Worm (Caenorhabditis elegans) whole organism, young adult: ENCODE measurements around the gene cid-1.

Experiments used
- C06A6.2 ChIP-seq: fragments of 200-800 bp; sonication (Bioruptor generic); conservative IDR thresholded peaks from 2 replicates; pipeline ENCODE4 v1.3.6; 2022; ENCODE audit warnings: missing genetic modification characterization, missing compliant biosample characterization
- C17E4.6 ChIP-seq: fragments of 200-800 bp; sonication (Bioruptor generic); IDR thresholded peaks from 2 replicates; pipeline ENCODE4 v1.3.6; 2022; ENCODE audit warnings: missing genetic modification reagents, missing genetic modification characterization, missing compliant biosample characterization
- F22D6.2 ChIP-seq: sonication (generic microtip); optimal IDR thresholded peaks from 2 replicates; lab custom pipeline; 2016; ENCODE audit warnings: mild to moderate bottlenecking, missing genetic modification characterization, missing compliant biosample characterization
- T26A5.8 ChIP-seq: sonication (generic microtip); optimal IDR thresholded peaks from 2 replicates; lab custom pipeline; 2016; ENCODE audit warnings: missing genetic modification characterization, missing compliant biosample characterization
- Y53G8AR.9 ChIP-seq: fragments of 200-800 bp; sonication (Bioruptor generic); conservative IDR thresholded peaks from 2 replicates; pipeline ENCODE4 v1.3.6; 2022; ENCODE audit warnings: missing genetic modification reagents, missing genetic modification characterization, missing compliant biosample characterization
- Y79H2A.3 ChIP-seq: fragments of 200-800 bp; sonication (Bioruptor generic); conservative IDR thresholded peaks from 2 replicates; pipeline ENCODE4 v1.3.6; 2022; ENCODE audit warnings: missing genetic modification reagents, missing genetic modification characterization, missing compliant biosample characterization
- ZK185.1 ChIP-seq: sonication (generic microtip); optimal IDR thresholded peaks from 2 replicates; lab custom pipeline; 2016; ENCODE audit warnings: mild to moderate bottlenecking, missing genetic modification characterization, missing compliant biosample characterization; ENCODE audit not compliant: poor library complexity, severe bottlenecking
- ama-1 ChIP-seq, 3 experiments: fragments of 150-350 bp in 1 of 3; sonication (generic microtip) in 2 of 3; optimal IDR thresholded peaks; 2 replicates each; lab custom pipeline; 2014 to 2018; ENCODE audit warnings: missing biosample characterization in 2 of 3, missing genetic modification characterization in 2 of 3, missing genetic modification reagents in 2 of 3
- attf-5 ChIP-seq: fragments of 200-800 bp; sonication (Bioruptor generic); optimal IDR thresholded peaks from 2 replicates; lab custom pipeline; 2018; ENCODE audit warnings: mild to moderate bottlenecking, missing genetic modification characterization, missing compliant biosample characterization
- attf-6 ChIP-seq: fragments of 200-800 bp; sonication (Bioruptor generic); IDR thresholded peaks from 2 replicates; pipeline ENCODE4 v1.3.6; 2022; ENCODE audit warnings: missing genetic modification reagents, missing genetic modification characterization, missing compliant biosample characterization
- bed-2 ChIP-seq: fragments of 200-800 bp; sonication (Bioruptor generic); IDR thresholded peaks from 2 replicates; pipeline ENCODE4 v1.3.6; 2022; ENCODE audit warnings: missing genetic modification reagents, missing genetic modification characterization, missing compliant biosample characterization
- cebp-1 ChIP-seq, 2 experiments: fragments of 200-800 bp in 1 of 2; sonication (Bioruptor generic) in 1 of 2; sonication (generic microtip) in 1 of 2; IDR thresholded peaks in 1 of 2; optimal IDR thresholded peaks in 1 of 2; 2 replicates each; pipeline versions ENCODE4 v1.3.6 to Lab custom; 2017 to 2022; ENCODE audit warnings: missing compliant biosample characterization in 2 of 2, missing genetic modification characterization in 2 of 2, mild to moderate bottlenecking in 1 of 2, missing genetic modification reagents in 1 of 2, moderate library complexity in 1 of 2
- cebp-2 ChIP-seq: fragments of 200-800 bp; sonication (Bioruptor generic); IDR thresholded peaks from 2 replicates; pipeline ENCODE4 v1.3.6; 2022; ENCODE audit warnings: missing genetic modification characterization, missing compliant biosample characterization
- ceh-91 ChIP-seq: fragments of 200-800 bp; sonication (Bioruptor generic); IDR thresholded peaks from 2 replicates; pipeline ENCODE4 v1.3.6; 2022; ENCODE audit warnings: missing genetic modification reagents, missing genetic modification characterization, missing compliant biosample characterization
- chd-7 ChIP-seq: sonication (generic microtip); optimal IDR thresholded peaks from 2 replicates; lab custom pipeline; 2016; ENCODE audit warnings: mild to moderate bottlenecking, missing genetic modification characterization, moderate library complexity, missing compliant biosample characterization
- die-1 ChIP-seq: sonication (generic microtip); optimal IDR thresholded peaks from 2 replicates; lab custom pipeline; 2016; ENCODE audit warnings: missing genotype, mild to moderate bottlenecking, missing genetic modification characterization, missing compliant biosample characterization
- efl-1 ChIP-seq: fragments of 150-350 bp; optimal IDR thresholded peaks from 2 replicates; lab custom pipeline; 2014; ENCODE audit warnings: missing biosample characterization, missing genetic modification reagents, missing genetic modification characterization
- egl-18 ChIP-seq: fragments of 200-800 bp; sonication (Bioruptor generic); IDR thresholded peaks from 2 replicates; pipeline ENCODE4 v1.3.6; 2022; ENCODE audit warnings: missing genetic modification reagents, missing genetic modification characterization, missing compliant biosample characterization
- ets-4 ChIP-seq: fragments of 200-800 bp; sonication (Bioruptor generic); optimal IDR thresholded peaks from 2 replicates; lab custom pipeline; 2018; ENCODE audit warnings: mild to moderate bottlenecking, missing genetic modification characterization, missing compliant biosample characterization
- hlh-12 ChIP-seq: sonication (generic microtip); optimal IDR thresholded peaks from 2 replicates; lab custom pipeline; 2016; ENCODE audit warnings: missing genetic modification characterization, missing compliant biosample characterization
- hmg-1.2 ChIP-seq: fragments of 200-800 bp; sonication (Bioruptor generic); IDR thresholded peaks from 2 replicates; pipeline ENCODE4 v1.3.6; 2022; ENCODE audit warnings: missing genetic modification reagents, missing genetic modification characterization, missing compliant biosample characterization
- hmg-20 ChIP-seq: fragments of 200-800 bp; sonication (Bioruptor generic); IDR thresholded peaks from 2 replicates; pipeline ENCODE4 v1.3.6; 2022; ENCODE audit warnings: missing genetic modification reagents, missing genetic modification characterization, missing compliant biosample characterization
- lin-54 ChIP-seq: fragments of 200-800 bp; sonication (Bioruptor generic); optimal IDR thresholded peaks from 2 replicates; lab custom pipeline; 2018; ENCODE audit warnings: mild to moderate bottlenecking, missing genetic modification characterization, missing compliant biosample characterization
- lir-1 ChIP-seq: fragments of 200-800 bp; sonication (Bioruptor generic); conservative IDR thresholded peaks from 2 replicates; pipeline ENCODE4 v1.3.6; 2022; ENCODE audit warnings: missing genetic modification reagents, missing genetic modification characterization, missing compliant biosample characterization
- madf-10 ChIP-seq: sonication (generic microtip); optimal IDR thresholded peaks from 2 replicates; lab custom pipeline; 2016; ENCODE audit warnings: mild to moderate bottlenecking, missing genetic modification characterization, missing compliant biosample characterization
- madf-6 ChIP-seq: fragments of 200-800 bp; sonication (Bioruptor generic); IDR thresholded peaks from 2 replicates; pipeline ENCODE4 v1.3.6; 2022; ENCODE audit warnings: missing genetic modification reagents, missing genetic modification characterization, missing compliant biosample characterization
- mcd-1 ChIP-seq: fragments of 200-800 bp; sonication (Bioruptor generic); IDR thresholded peaks from 2 replicates; pipeline ENCODE4 v1.3.6; 2022; ENCODE audit warnings: missing genetic modification reagents, missing genetic modification characterization, missing compliant biosample characterization
- nfyb-1 ChIP-seq: fragments of 200-800 bp; sonication (Bioruptor generic); IDR thresholded peaks from 2 replicates; pipeline ENCODE4 v1.3.6; 2022; ENCODE audit warnings: missing genetic modification reagents, missing genetic modification characterization, missing compliant biosample characterization
- nhr-179 ChIP-seq: sonication (generic microtip); optimal IDR thresholded peaks from 2 replicates; lab custom pipeline; 2016; ENCODE audit warnings: mild to moderate bottlenecking, missing genetic modification characterization, missing compliant biosample characterization
- nhr-80 ChIP-seq: sonication (generic microtip); optimal IDR thresholded peaks from 2 replicates; lab custom pipeline; 2016; ENCODE audit warnings: missing genetic modification characterization, missing compliant biosample characterization
- nhr-90 ChIP-seq: sonication (generic microtip); optimal IDR thresholded peaks from 2 replicates; lab custom pipeline; 2016; ENCODE audit warnings: missing genotype, mild to moderate bottlenecking, missing genetic modification characterization, missing compliant biosample characterization
- repo-1 ChIP-seq: sonication (generic microtip); optimal IDR thresholded peaks from 2 replicates; lab custom pipeline; 2017; ENCODE audit warnings: mild to moderate bottlenecking, missing genetic modification characterization, missing compliant biosample characterization
- rpc-1 ChIP-seq, 2 experiments: fragments of 150-350 bp in 1 of 2; sonication (generic microtip) in 1 of 2; optimal IDR thresholded peaks; 2 replicates each; lab custom pipeline; 2014 to 2018; ENCODE audit warnings: missing biosample characterization in 1 of 2, missing genetic modification characterization in 1 of 2, missing genetic modification reagents in 1 of 2, missing genotype in 1 of 2
- sea-2 ChIP-seq: fragments of 200-800 bp; sonication (Bioruptor generic); IDR thresholded peaks from 2 replicates; pipeline ENCODE4 v1.3.6; 2022; ENCODE audit warnings: missing genetic modification characterization, missing compliant biosample characterization
- snpc-1.3 ChIP-seq: sonication (generic microtip); optimal IDR thresholded peaks from 2 replicates; lab custom pipeline; 2017; ENCODE audit warnings: missing genetic modification characterization, mild to moderate bottlenecking, missing compliant biosample characterization, antibody characterized with exemption, moderate library complexity, missing genotype, missing genetic modification reagents; ENCODE audit not compliant: insufficient read depth
- somi-1 ChIP-seq: fragments of 200-800 bp; sonication (Bioruptor generic); optimal IDR thresholded peaks from 2 replicates; lab custom pipeline; 2018; ENCODE audit warnings: mild to moderate bottlenecking, missing genetic modification characterization, missing compliant biosample characterization
- unc-130 ChIP-seq: sonication (generic microtip); optimal IDR thresholded peaks from 2 replicates; lab custom pipeline; 2016; ENCODE audit warnings: missing genetic modification reagents, missing genetic modification characterization, missing compliant biosample characterization
- xnd-1 ChIP-seq: sonication (generic microtip); optimal IDR thresholded peaks from 2 replicates; lab custom pipeline; 2016; ENCODE audit warnings: missing genotype, missing genetic modification reagents, missing genetic modification characterization, missing compliant biosample characterization
- zfh-2 ChIP-seq: fragments of 200-800 bp; sonication (Bioruptor generic); conservative IDR thresholded peaks from 2 replicates; pipeline ENCODE4 v1.3.6; 2022; ENCODE audit warnings: missing genetic modification reagents, missing genetic modification characterization, missing compliant biosample characterization
- zim-3 ChIP-seq: sonication (generic microtip); optimal IDR thresholded peaks from 2 replicates; lab custom pipeline; 2017; ENCODE audit warnings: mild to moderate bottlenecking, missing genetic modification characterization, moderate library complexity, missing compliant biosample characterization
- ztf-25 ChIP-seq: fragments of 200-800 bp; sonication (Bioruptor generic); IDR thresholded peaks from 2 replicates; pipeline ENCODE4 v1.3.6; 2022; ENCODE audit warnings: missing genetic modification reagents, missing genetic modification characterization, missing compliant biosample characterization
- ztf-3 ChIP-seq: fragments of 200-800 bp; sonication (Bioruptor generic); optimal IDR thresholded peaks from 2 replicates; lab custom pipeline; 2018; ENCODE audit warnings: mild to moderate bottlenecking, missing genetic modification characterization, missing compliant biosample characterization
- ztf-6 ChIP-seq: fragments of 200-800 bp; sonication (Bioruptor generic); IDR thresholded peaks from 2 replicates; pipeline ENCODE4 v1.3.6; 2022; ENCODE audit warnings: missing genetic modification reagents, missing genetic modification characterization, missing compliant biosample characterization

cid-1 gene

DNA sequence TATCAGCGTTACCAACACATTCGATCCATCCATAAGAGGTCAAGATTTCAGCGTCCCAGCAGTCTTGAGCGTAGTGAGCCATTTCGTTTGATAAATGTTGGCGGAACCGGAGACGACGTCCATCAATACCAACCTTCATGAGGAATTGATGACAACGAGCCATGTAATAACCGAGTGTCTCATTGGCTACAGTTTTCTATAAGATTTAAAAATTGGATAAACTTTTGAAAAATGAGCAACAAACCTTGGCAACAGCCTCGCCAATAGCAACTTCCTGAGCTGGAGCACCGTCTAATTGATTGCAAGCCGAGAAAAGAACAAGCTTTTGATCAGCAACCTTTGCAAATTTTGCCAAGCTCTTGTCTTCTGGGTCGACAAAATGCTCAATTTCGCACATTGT, 12.9 kb upstream of the cid-1 start:
- TF ChIP-seq xnd-1 (tag; lab: Kevin White, UChicago) (no peak), ets-4 (GFP tag; lab: Kevin White, UChicago) (no peak), hmg-1.2 (GFP tag; lab: Robert Waterston, UW) (no peak), cebp-2 (GFP tag; lab: Robert Waterston, UW) (no peak), T26A5.8 (tag; lab: Kevin White, UChicago) (no peak), attf-6 (GFP tag; lab: Robert Waterston, UW) (no peak), lir-1 (GFP tag; lab: Robert Waterston, UW) (no peak), nhr-90 (no peak), ceh-91 (GFP tag; lab: Robert Waterston, UW) (no peak), die-1 (tag; lab: Kevin White, UChicago) (no peak), nfyb-1 (GFP tag; lab: Robert Waterston, UW) (no peak), lin-54 (GFP tag; lab: Kevin White, UChicago) (no peak), C17E4.6 (GFP tag; lab: Robert Waterston, UW) (no peak), sea-2 (GFP tag; lab: Robert Waterston, UW) (no peak), ztf-3 (GFP tag; lab: Kevin White, UChicago) (no peak)

DNA sequence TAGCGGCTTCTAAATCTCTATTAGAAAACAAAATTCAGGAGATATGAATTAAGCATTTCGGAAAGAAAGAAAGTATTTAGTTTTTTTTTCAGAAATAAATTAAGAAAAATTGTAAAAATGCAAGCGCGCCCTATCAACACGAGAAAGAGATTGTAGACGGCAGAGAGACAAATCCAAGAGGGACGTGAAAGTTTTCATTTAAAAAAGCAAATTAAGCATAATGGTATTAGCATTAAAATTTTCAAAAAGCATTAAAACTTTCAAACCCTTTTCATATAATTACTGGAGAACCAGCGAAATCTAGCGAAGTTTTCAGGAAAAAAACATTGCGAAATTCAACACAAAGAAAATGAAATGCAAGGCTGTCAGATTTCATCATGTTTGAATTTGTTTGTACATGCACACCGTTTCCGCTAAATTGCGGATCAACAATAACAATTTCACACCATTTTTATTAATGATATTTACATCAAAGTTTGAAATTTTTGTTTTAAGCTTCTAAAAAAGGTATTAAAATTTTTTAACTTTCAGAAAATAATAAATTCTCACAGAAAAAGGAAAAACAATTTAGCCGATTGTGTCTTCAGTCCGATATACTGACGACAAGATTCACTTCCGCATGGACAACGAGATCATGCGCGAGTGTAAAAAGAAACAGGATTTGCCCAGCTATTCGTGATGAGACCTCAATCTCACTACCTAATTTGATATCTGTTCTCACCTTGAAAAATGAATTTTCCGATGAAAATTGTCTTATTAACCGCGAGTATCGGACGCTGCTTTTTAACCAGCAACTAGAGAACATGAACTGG, 10.7 kb upstream of the cid-1 start, which contains the start of gene gars-1:
TSS of gene gars-1 (minus strand) at position 808 of the 812 bp plus-strand sequence.
- TF ChIP-seq zim-3 (tag; lab: Kevin White, UChicago), result no peak
- TF ChIP-seq somi-1, result no peak
- TF ChIP-seq nhr-179, result no peak
- peak; percentile 91 for TF ChIP-seq cebp-1 (GFP tag; IDR thresholded peaks at IDR 0.05; lab: Robert Waterston, UW)
- TF ChIP-seq cebp-1 (tag; optimal IDR thresholded peaks at IDR 0.05; lab: Kevin White, UChicago), result peak; percentile 98
- TF ChIP-seq zfh-2 (GFP tag; lab: Robert Waterston, UW), result no peak
- TF ChIP-seq egl-18, result no peak
- TF ChIP-seq ZK185.1 (tag; lab: Kevin White, UChicago), result no peak
- no peak for TF ChIP-seq ztf-25 (GFP tag; lab: Robert Waterston, UW)
- no peak for TF ChIP-seq ztf-6 (GFP tag; lab: Robert Waterston, UW)
- no peak for TF ChIP-seq repo-1
- TF ChIP-seq madf-6 (GFP tag; lab: Robert Waterston, UW), result peak; percentile 29; the same call in 1 of the 2 replicates
- TF ChIP-seq Y53G8AR.9 (GFP tag; lab: Robert Waterston, UW), result 0 out of 2 replicates have a peak, but pooled peaks have one; percentile 27
- no peak for TF ChIP-seq ztf-3 (GFP tag; lab: Kevin White, UChicago)
- TF ChIP-seq attf-5 (GFP tag; lab: Kevin White, UChicago), result peak; percentile 62
- peak; percentile 41; the same call in 1 of the 2 replicates for TF ChIP-seq hmg-1.2 (GFP tag; lab: Robert Waterston, UW)
- no peak for TF ChIP-seq rpc-1 (optimal IDR thresholded peaks at IDR 0.05; lab: Kevin White, UChicago)
- no peak for TF ChIP-seq rpc-1 (tag; optimal IDR thresholded peaks at IDR 0.05; lab: Kevin White, UChicago)
- TF ChIP-seq sea-2 (GFP tag; lab: Robert Waterston, UW), result no peak
- TF ChIP-seq, all 124 proteins: peak for 5

DNA sequence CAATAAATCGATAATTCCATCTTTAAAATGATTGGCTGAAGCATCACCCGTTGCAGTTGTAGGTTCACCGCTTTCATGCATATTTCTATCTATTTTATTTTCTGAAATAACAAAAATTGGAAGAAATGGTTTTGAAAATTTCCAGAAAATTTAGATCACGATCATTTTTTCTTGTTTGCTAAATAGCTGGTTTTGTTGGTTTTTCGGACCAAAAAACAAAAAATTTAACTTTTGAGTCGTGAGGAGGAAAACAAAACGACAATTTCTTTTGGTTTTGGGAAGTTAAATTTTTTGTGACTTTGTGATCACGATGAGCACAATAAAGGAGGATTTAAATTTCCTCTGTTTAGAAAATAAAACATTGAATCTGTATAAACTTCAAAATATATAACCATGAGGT, 8.5 kb upstream of the cid-1 start, which contains the start of gene T10F2.2:
TSS of gene T10F2.2 (minus strand) at position 101 of the 400 bp plus-strand sequence.
- TF ChIP-seq repo-1 (no peak), hmg-20 (GFP tag; lab: Robert Waterston, UW) (no peak), zim-3 (tag; lab: Kevin White, UChicago) (no peak), nhr-80 (tag; lab: Kevin White, UChicago) (no peak), F22D6.2 (tag; lab: Kevin White, UChicago) (no peak), ama-1 (optimal IDR thresholded peaks at IDR 0.05; lab: Kevin White, UChicago) (no peak), ama-1 (GFP tag; optimal IDR thresholded peaks at IDR 0.05; lab: Kevin White, UChicago) (no peak), hlh-12 (tag; lab: Kevin White, UChicago) (no peak), chd-7 (tag; lab: Kevin White, UChicago) (no peak), lin-54 (GFP tag; lab: Kevin White, UChicago) (no peak), madf-10 (tag; lab: Kevin White, UChicago) (no peak), C17E4.6 (GFP tag; lab: Robert Waterston, UW) (no peak), C06A6.2 (GFP tag; lab: Robert Waterston, UW) (no peak), snpc-1.3 (no peak), Y79H2A.3 (GFP tag; lab: Robert Waterston, UW) (no peak), mcd-1 (GFP tag; lab: Robert Waterston, UW) (no peak), unc-130 (GFP tag; lab: Kevin White, UChicago) (no peak), bed-2 (no peak), efl-1 (GFP tag; lab: Kevin White, UChicago) (no peak)
